Worm (Caenorhabditis elegans): Measurements from ENCODE around the gene lge-1.

lge-1 gene

ce11 chrX:11008954-11009353 is 42.6 kb downstream of the lge-1 start, which contains the start of gene ttr-31:
ttr-31 (minus strand) TSS chrX:11009054.
- TF ChIP-seq ham-2 (GFP tag; optimal IDR thresholded peaks at IDR 0.05) = no peak
- no peak for TF ChIP-seq flh-1 (GFP tag; optimal IDR thresholded peaks at IDR 0.05)
- TF ChIP-seq unc-39 (tag; optimal IDR thresholded peaks at IDR 0.05) = no peak
- TF ChIP-seq elt-1 (tag; optimal IDR thresholded peaks at IDR 0.05; ENCODE audit: borderline replicate concordance, insufficient read depth) = no peak

- TF ChIP-seq unc-120 (tag; optimal IDR thresholded peaks at IDR 0.05; ENCODE audit: poor library complexity, severe bottlenecking) (no peak), bed-3 (GFP tag; optimal IDR thresholded peaks at IDR 0.05) (no peak), drap-1 (GFP tag; optimal IDR thresholded peaks at IDR 0.05) (no peak), mab-5 (tag; optimal IDR thresholded peaks at IDR 0.05) (no peak), ces-1 (GFP tag; optimal IDR thresholded peaks at IDR 0.05) (no peak), cnd-1 (tag; optimal IDR thresholded peaks at IDR 0.05) (no peak), sptf-1 (tag; optimal IDR thresholded peaks at IDR 0.05) (no peak), mep-1 (tag; optimal IDR thresholded peaks at IDR 0.05) (no peak), pha-4 (tag; optimal IDR thresholded peaks at IDR 0.05) (no peak), hlh-1 (tag; optimal IDR thresholded peaks at IDR 0.05) (no peak), lin-32 (GFP tag; optimal IDR thresholded peaks at IDR 0.05) (no peak), nhr-28 (tag; optimal IDR thresholded peaks at IDR 0.05) (no peak), snpc-4 (tag; optimal IDR thresholded peaks at IDR 0.05) (no peak), flh-1 (GFP tag; optimal IDR thresholded peaks at IDR 0.05) (no peak)
These were observed 44.2 kb downstream of the lge-1 start, which contains the start of gene F58A3.4 for ce11 chrX:11010565-11010964. F58A3.4 (minus strand) TSS chrX:11010665.

- TF ChIP-seq pha-4 (tag; optimal IDR thresholded peaks at IDR 0.05) (no peak), ztf-11 (tag; optimal IDR thresholded peaks at IDR 0.05) (no peak), nhr-12 (tag; optimal IDR thresholded peaks at IDR 0.05) (no peak), sem-2 (GFP tag; optimal IDR thresholded peaks at IDR 0.05) (no peak), ceh-43 (GFP tag; optimal IDR thresholded peaks at IDR 0.05) (no peak), ceh-83 (GFP tag; optimal IDR thresholded peaks at IDR 0.05) (no peak), ces-1 (GFP tag; optimal IDR thresholded peaks at IDR 0.05) (no peak), ham-2 (GFP tag; optimal IDR thresholded peaks at IDR 0.05) (no peak), drap-1 (GFP tag; optimal IDR thresholded peaks at IDR 0.05) (no peak), blmp-1 (tag; optimal IDR thresholded peaks at IDR 0.05) (no peak), M03D4.4 (tag; optimal IDR thresholded peaks at IDR 0.05) (no peak), nhr-76 (tag; optimal IDR thresholded peaks at IDR 0.05) (no peak), nhr-28 (tag; optimal IDR thresholded peaks at IDR 0.05) (no peak), elt-3 (tag; optimal IDR thresholded peaks at IDR 0.05) (no peak), unc-62 (GFP tag; optimal IDR thresholded peaks at IDR 0.05) (no peak), ceh-39 (tag; optimal IDR thresholded peaks at IDR 0.05) (no peak)
These were observed 46.0 kb downstream of the lge-1 start, which contains the start of gene F58A3.3 for ce11 chrX:11012337-11012736. F58A3.3 (plus strand) TSS chrX:11012637.

DNA sequence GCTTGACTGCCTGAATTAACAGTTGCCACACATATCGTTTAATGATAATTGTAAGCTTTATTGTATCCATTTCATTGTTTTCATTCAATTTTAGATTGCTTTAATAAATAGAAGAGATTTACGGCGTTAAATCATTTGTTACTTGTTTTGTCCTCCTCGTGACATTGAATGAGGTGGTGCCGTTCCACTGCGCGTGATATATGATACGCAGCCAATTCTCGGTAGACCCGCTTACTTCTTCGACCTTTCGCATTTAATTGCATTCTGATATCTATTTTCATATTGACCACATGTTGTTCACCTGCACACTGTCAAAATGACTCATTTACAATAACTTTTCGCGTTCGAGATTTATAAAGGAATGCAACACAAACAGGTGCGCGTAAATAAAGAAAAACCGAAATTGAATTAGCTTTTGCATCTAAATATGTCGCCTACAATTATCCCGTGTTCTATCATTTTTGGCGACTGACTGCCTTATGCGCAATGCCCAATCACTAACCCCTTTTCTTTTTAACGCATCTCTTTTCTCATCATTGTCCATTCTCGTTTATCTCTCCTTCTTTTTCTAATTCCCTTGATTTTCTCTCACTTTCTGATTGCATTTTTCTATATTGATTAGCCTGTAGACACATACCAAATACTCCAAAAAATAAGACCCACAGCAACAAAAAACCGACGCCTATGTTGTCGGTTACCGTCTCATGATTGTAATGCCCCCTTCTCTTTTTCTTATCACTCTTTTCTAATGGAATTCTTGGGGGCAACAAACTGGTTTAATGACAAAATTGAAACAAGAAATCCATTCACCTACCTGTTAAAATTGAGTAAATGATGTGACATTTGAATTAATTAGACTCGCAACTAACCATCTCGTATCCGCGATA is 48.3 kb downstream of the lge-1 start:
- no peak for TF ChIP-seq ceh-43 (GFP tag; optimal IDR thresholded peaks at IDR 0.05)
- TF ChIP-seq ceh-83 (GFP tag; optimal IDR thresholded peaks at IDR 0.05) = no peak
- no peak for TF ChIP-seq sem-2 (GFP tag; optimal IDR thresholded peaks at IDR 0.05)
- TF ChIP-seq zip-8 (tag; optimal IDR thresholded peaks at IDR 0.05) = no peak
- TF ChIP-seq elt-1 (tag; optimal IDR thresholded peaks at IDR 0.05; ENCODE audit: borderline replicate concordance, insufficient read depth) = no peak
- TF ChIP-seq tbx-8 (GFP tag; optimal IDR thresholded peaks at IDR 0.05) = no peak
- TF ChIP-seq pha-4 (tag; optimal IDR thresholded peaks at IDR 0.05) = no peak
- no peak for TF ChIP-seq unc-120 (tag; optimal IDR thresholded peaks at IDR 0.05; ENCODE audit: poor library complexity, severe bottlenecking)
- no peak for TF ChIP-seq ham-2 (GFP tag; optimal IDR thresholded peaks at IDR 0.05)
- no peak for TF ChIP-seq lin-13 (tag; optimal IDR thresholded peaks at IDR 0.05)
- TF ChIP-seq drap-1 (GFP tag; optimal IDR thresholded peaks at IDR 0.05) = no peak
- no peak for TF ChIP-seq flh-1 (GFP tag; optimal IDR thresholded peaks at IDR 0.05)
- TF ChIP-seq mls-2 (tag; optimal IDR thresholded peaks at IDR 0.05) = no peak
- no peak for TF ChIP-seq elt-3 (tag; optimal IDR thresholded peaks at IDR 0.05)
- no peak for TF ChIP-seq hlh-1 (tag; optimal IDR thresholded peaks at IDR 0.05)
- no peak for TF ChIP-seq unc-62 (GFP tag; optimal IDR thresholded peaks at IDR 0.05)
- TF ChIP-seq nhr-76 (tag; optimal IDR thresholded peaks at IDR 0.05) = no peak
- TF ChIP-seq lin-32 (GFP tag; optimal IDR thresholded peaks at IDR 0.05) = no peak
- TF ChIP-seq ceh-39 (tag; optimal IDR thresholded peaks at IDR 0.05) = no peak
